Worm (Caenorhabditis elegans): Measurements from ENCODE around the gene F42G2.5.

DNA sequence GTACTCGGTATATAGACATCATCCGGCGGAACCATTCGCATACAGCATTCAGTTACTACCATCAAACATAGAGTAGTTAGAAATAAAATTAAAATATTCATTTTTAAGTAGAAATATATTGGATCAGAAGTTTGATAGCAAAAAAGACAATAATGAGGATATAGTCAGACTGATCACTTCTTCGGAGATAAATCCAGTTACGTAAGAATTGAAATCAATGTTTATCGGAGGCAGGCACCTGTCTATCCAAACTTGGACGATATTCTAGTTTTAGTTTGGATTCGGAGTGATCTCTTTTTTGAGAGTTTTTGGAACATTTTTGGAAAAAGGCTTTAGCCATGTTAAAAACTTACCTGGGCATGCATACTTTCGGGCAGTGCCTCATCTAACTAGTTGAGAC lies 34.5 kb downstream of the F42G2.5 start, which contains the start of gene F16G10.8:
- no peak for TF ChIP-seq dao-5 (tag; optimal IDR thresholded peaks at IDR 0.05)
- no peak for TF ChIP-seq him-1 (tag; optimal IDR thresholded peaks at IDR 0.05)
